Fruit fly (Drosophila melanogaster): Measurements from ENCODE around the gene Usf.

Usf gene

dm6 chrX:4511575-4511974, 37.0 kb downstream of the Usf start:
- TF ChIP-seq usp (GFP tag; optimal IDR thresholded peaks at IDR 0.05) = no peak
- no peak for TF ChIP-seq psq (optimal IDR thresholded peaks at IDR 0.05)
- TF ChIP-seq Dll (optimal IDR thresholded peaks at IDR 0.05) = no peak
- TF ChIP-seq CG8478 (optimal IDR thresholded peaks at IDR 0.05) = no peak
- TF ChIP-seq pan (optimal IDR thresholded peaks at IDR 0.05) = no peak
- no peak for TF ChIP-seq EcR (GFP tag; optimal IDR thresholded peaks at IDR 0.05)

dm6 chrX:4508072-4508644, 40.4 kb downstream of the Usf start:
- peak; percentile 9 for TF ChIP-seq Dll (optimal IDR thresholded peaks at IDR 0.05)
- no peak for TF ChIP-seq psq (optimal IDR thresholded peaks at IDR 0.05)
- TF ChIP-seq pan (optimal IDR thresholded peaks at IDR 0.05) = no peak
- no peak for TF ChIP-seq CG8478 (optimal IDR thresholded peaks at IDR 0.05)
- TF ChIP-seq usp (GFP tag; optimal IDR thresholded peaks at IDR 0.05) = no peak

dm6 chrX:4507121-4507520, 41.5 kb downstream of the Usf start:
- TF ChIP-seq usp (GFP tag; optimal IDR thresholded peaks at IDR 0.05) = no peak
- no peak for TF ChIP-seq pan (optimal IDR thresholded peaks at IDR 0.05)
- TF ChIP-seq CG8478 (optimal IDR thresholded peaks at IDR 0.05) = no peak
- no peak for TF ChIP-seq EcR (GFP tag; optimal IDR thresholded peaks at IDR 0.05)

dm6 chrX:4505318-4505717, 43.3 kb downstream of the Usf start:
- TF ChIP-seq EcR (GFP tag; optimal IDR thresholded peaks at IDR 0.05) (no peak), psq (optimal IDR thresholded peaks at IDR 0.05) (no peak), usp (GFP tag; optimal IDR thresholded peaks at IDR 0.05) (no peak), CG8478 (optimal IDR thresholded peaks at IDR 0.05) (no peak), Dll (optimal IDR thresholded peaks at IDR 0.05) (no peak), pan (optimal IDR thresholded peaks at IDR 0.05) (no peak)

- TF ChIP-seq usp (GFP tag; optimal IDR thresholded peaks at IDR 0.05) (no peak), CG8478 (optimal IDR thresholded peaks at IDR 0.05) (no peak), EcR (GFP tag; optimal IDR thresholded peaks at IDR 0.05) (no peak), Dll (optimal IDR thresholded peaks at IDR 0.05) (no peak), pan (optimal IDR thresholded peaks at IDR 0.05) (no peak), psq (optimal IDR thresholded peaks at IDR 0.05) (no peak)
These were observed 45.1 kb downstream of the Usf start for dm6 chrX:4503542-4503941.

- TF ChIP-seq CG8478 (optimal IDR thresholded peaks at IDR 0.05) (no peak), Dll (optimal IDR thresholded peaks at IDR 0.05) (no peak), psq (optimal IDR thresholded peaks at IDR 0.05) (no peak)
These were observed 50.4 kb downstream of the Usf start for dm6 chrX:4498234-4498633.
